Worm (Caenorhabditis elegans) whole organism, mixed stage, embryonic: ENCODE measurements around the gene lpr-2.

Source experiments
- cnd-1 ChIP-seq: fragments of 200-800 bp; sonication (Bioruptor generic); optimal IDR thresholded peaks from 2 replicates; lab custom pipeline; 2018; ENCODE audit warnings: mild to moderate bottlenecking, missing genetic modification characterization, missing compliant biosample characterization
- elt-1 ChIP-seq: sonication (generic microtip); optimal IDR thresholded peaks from 2 replicates; lab custom pipeline; 2017; ENCODE audit warnings: missing genetic modification characterization, mild to moderate bottlenecking, missing compliant biosample characterization, antibody characterized with exemption, moderate library complexity, borderline replicate concordance; ENCODE audit not compliant: insufficient read depth
- flh-1 ChIP-seq: fragments of 200-800 bp; sonication (Bioruptor generic); optimal IDR thresholded peaks from 2 replicates; lab custom pipeline; 2018; ENCODE audit warnings: mild to moderate bottlenecking, missing genetic modification characterization, moderate library complexity, missing compliant biosample characterization
- lin-13 ChIP-seq: fragments of 150-350 bp; optimal IDR thresholded peaks from 2 replicates; lab custom pipeline; 2014; ENCODE audit warnings: missing biosample characterization, missing genetic modification characterization
- lsy-2 ChIP-seq: fragments of 150-350 bp; optimal IDR thresholded peaks from 2 replicates; lab custom pipeline; 2014; ENCODE audit warnings: missing biosample characterization, missing genetic modification characterization
- nhr-237 ChIP-seq: fragments of 150-350 bp; optimal IDR thresholded peaks from 2 replicates; lab custom pipeline; 2014; ENCODE audit warnings: missing biosample characterization, missing genetic modification characterization
- nhr-28 ChIP-seq: fragments of 150-350 bp; optimal IDR thresholded peaks from 2 replicates; lab custom pipeline; 2014; ENCODE audit warnings: missing biosample characterization, missing genetic modification characterization
- snpc-4 ChIP-seq: fragments of 150-350 bp; optimal IDR thresholded peaks from 2 replicates; lab custom pipeline; 2014; ENCODE audit warnings: missing biosample characterization, missing genetic modification characterization
- zip-8 ChIP-seq: fragments of 150-350 bp; optimal IDR thresholded peaks from 2 replicates; lab custom pipeline; 2014; ENCODE audit warnings: missing biosample characterization, missing genetic modification characterization

ce11 chrIV:11804053-11804452 is 25.0 kb downstream of the lpr-2 start, which contains the start of gene H01G02.1:
- no peak for TF ChIP-seq cnd-1
- no peak for TF ChIP-seq elt-1 (tag; lab: Kevin White, UChicago)
- TF ChIP-seq snpc-4 (tag; lab: Kevin White, UChicago) = no peak
- no peak for TF ChIP-seq lin-13 (tag; lab: Kevin White, UChicago)
- no peak for TF ChIP-seq nhr-28 (tag; lab: Kevin White, UChicago)
- TF ChIP-seq zip-8 = no peak
- no peak for TF ChIP-seq lsy-2
- TF ChIP-seq flh-1 (GFP tag; lab: Kevin White, UChicago) = no peak
- no peak for TF ChIP-seq nhr-237 (tag; lab: Kevin White, UChicago)
